Worm (Caenorhabditis elegans) whole organism, midembryonic: ENCODE results near the gene C05B5.2.

Experiments
- flt-1 ChIP-seq: fragments of 200-800 bp; sonication (Bioruptor generic); IDR thresholded peaks from 2 replicates; pipeline ENCODE4 v1.3.6; 2022; ENCODE audit warnings: missing genetic modification characterization, missing compliant biosample characterization
- ref-1 ChIP-seq: fragments of 200-800 bp; sonication (Bioruptor generic); conservative IDR thresholded peaks from 2 replicates; pipeline ENCODE4 v1.3.6; 2022; ENCODE audit warnings: missing genetic modification reagents, missing genetic modification characterization, missing compliant biosample characterization
- tab-1 ChIP-seq: fragments of 200-800 bp; sonication (Bioruptor generic); IDR thresholded peaks from 2 replicates; pipeline ENCODE4 v1.3.6; 2022; ENCODE audit warnings: missing genetic modification characterization, missing compliant biosample characterization
- ztf-29 ChIP-seq: fragments of 200-800 bp; sonication (Bioruptor generic); IDR thresholded peaks from 2 replicates; pipeline ENCODE4 v1.3.6; 2022; ENCODE audit warnings: missing genetic modification reagents, missing genetic modification characterization, missing compliant biosample characterization

DNA sequence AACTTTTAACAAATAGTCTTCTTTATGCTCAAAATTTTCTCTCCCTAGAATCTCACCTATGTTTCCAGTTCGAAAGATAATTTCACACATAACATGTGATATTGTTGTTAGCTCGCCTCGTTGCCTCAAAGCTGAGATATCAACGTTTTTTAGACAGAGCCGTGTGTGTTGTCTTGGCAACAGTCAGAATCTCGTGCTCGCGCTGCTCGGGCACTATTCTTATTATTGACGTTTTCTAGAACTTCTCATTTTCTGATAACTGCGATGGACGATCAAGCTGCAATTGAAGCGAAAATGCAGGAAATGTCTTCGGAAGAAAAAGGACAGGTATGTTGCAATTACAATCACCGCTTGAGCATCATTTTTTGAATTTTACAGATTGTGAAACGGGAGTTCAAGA, 35.5 kb upstream of the C05B5.2 start, which contains the start of gene xbx-3:
- TF ChIP-seq ref-1 (GFP tag; lab: Robert Waterston, UW) (no peak), tab-1 (GFP tag; lab: Robert Waterston, UW) (no peak), flt-1 (GFP tag; lab: Robert Waterston, UW) (no peak), ztf-29 (GFP tag; lab: Robert Waterston, UW) (no peak)
